Fruit fly (Drosophila melanogaster) whole organism, embryonic: Measurements from ENCODE around the gene inaE.
A peak's percentile ranks its signal among the peaks of the same experiment; 100 is the strongest.

Source experiments
- Bdp1 ChIP-seq: fragments of 200-800 bp; sonication (Bioruptor generic); optimal IDR thresholded peaks from 3 replicates; lab custom pipeline; 2016; ENCODE audit warnings: missing biosample characterization, missing genetic modification characterization
- C15 ChIP-seq: fragments of 200-800 bp; sonication (Bioruptor generic); IDR thresholded peaks from 3 replicates; pipeline ENCODE4 v1.3.6; 2022; ENCODE audit warnings: missing biosample characterization, missing genetic modification characterization
- CG10267 ChIP-seq: fragments of 200-800 bp; sonication (Bioruptor generic); optimal IDR thresholded peaks from 2 replicates; lab custom pipeline; 2018; ENCODE audit warnings: missing biosample characterization, mild to moderate bottlenecking, missing genetic modification characterization, moderate library complexity
- CG10565 ChIP-seq: fragments of 200-800 bp; sonication (Bioruptor generic); optimal IDR thresholded peaks from 3 replicates; lab custom pipeline; 2016; ENCODE audit warnings: missing biosample characterization, mild to moderate bottlenecking, missing genetic modification characterization
- CG12155 ChIP-seq: fragments of 200-800 bp; sonication (Bioruptor generic); optimal IDR thresholded peaks from 3 replicates; lab custom pipeline; 2016; ENCODE audit warnings: missing biosample characterization, missing genetic modification characterization
- CG14050 ChIP-seq: fragments of 200-800 bp; sonication (Bioruptor generic); IDR thresholded peaks from 3 replicates; pipeline ENCODE4 v1.3.6; 2022; ENCODE audit warnings: missing biosample characterization, missing genetic modification characterization
- CG15479 ChIP-seq: fragments of 200-800 bp; sonication (Bioruptor generic); optimal IDR thresholded peaks from 3 replicates; lab custom pipeline; 2019; ENCODE audit warnings: missing biosample characterization, mild to moderate bottlenecking, missing genetic modification characterization, moderate library complexity
- CG15696 ChIP-seq: fragments of 200-800 bp; sonication (Bioruptor generic); optimal IDR thresholded peaks from 2 replicates; lab custom pipeline; 2019; ENCODE audit warnings: missing biosample characterization, mild to moderate bottlenecking, missing genetic modification characterization, moderate library complexity
- CG16813 ChIP-seq: fragments of 200-800 bp; sonication (Bioruptor generic); IDR thresholded peaks from 3 replicates; pipeline ENCODE4 v1.3.6; 2022; ENCODE audit warnings: missing biosample characterization, missing genetic modification characterization; ENCODE audit not compliant: partially characterized antibody
- CG17385 ChIP-seq: fragments of 200-800 bp; sonication (Bioruptor generic); optimal IDR thresholded peaks from 3 replicates; lab custom pipeline; 2018; ENCODE audit warnings: missing biosample characterization, mild to moderate bottlenecking, missing genetic modification characterization
- CG17912 ChIP-seq: fragments of 200-800 bp; sonication (Bioruptor generic); optimal IDR thresholded peaks from 2 replicates; lab custom pipeline; 2018; ENCODE audit warnings: missing biosample characterization, mild to moderate bottlenecking, missing genetic modification characterization
- CG18599 ChIP-seq: fragments of 200-800 bp; sonication (Bioruptor generic); optimal IDR thresholded peaks from 3 replicates; lab custom pipeline; 2017; ENCODE audit warnings: missing biosample characterization, missing genetic modification characterization, mild to moderate bottlenecking, moderate library complexity, missing genetic modification reagents
- CG18619 ChIP-seq: fragments of 200-800 bp; sonication (Bioruptor generic); optimal IDR thresholded peaks from 3 replicates; lab custom pipeline; 2017; ENCODE audit warnings: missing biosample characterization, mild to moderate bottlenecking, missing genetic modification characterization
- CG2202 ChIP-seq: fragments of 200-800 bp; sonication (Bioruptor generic); optimal IDR thresholded peaks from 2 replicates; lab custom pipeline; 2018; ENCODE audit warnings: missing biosample characterization, mild to moderate bottlenecking, missing genetic modification characterization
- CG2875 ChIP-seq: fragments of 200-800 bp; sonication (Bioruptor generic); optimal IDR thresholded peaks from 2 replicates; lab custom pipeline; 2017; ENCODE audit warnings: missing biosample characterization, mild to moderate bottlenecking, missing genetic modification characterization, missing genetic modification reagents
- CG6683 ChIP-seq: fragments of 200-800 bp; sonication (Bioruptor generic); optimal IDR thresholded peaks from 2 replicates; lab custom pipeline; 2017; ENCODE audit warnings: missing biosample characterization, mild to moderate bottlenecking, missing genetic modification characterization, missing genetic modification reagents
- CG9215 ChIP-seq: fragments of 200-800 bp; sonication (Bioruptor generic); IDR thresholded peaks from 2 replicates; pipeline ENCODE4 v1.3.6; 2022; ENCODE audit warnings: missing biosample characterization, missing genetic modification characterization
- CHES-1-like ChIP-seq: fragments of 200-800 bp; sonication (Bioruptor generic); optimal IDR thresholded peaks from 2 replicates; lab custom pipeline; 2016; ENCODE audit warnings: missing biosample characterization, missing genetic modification characterization
- Hr39 ChIP-seq: fragments of >200 bp; optimal IDR thresholded peaks from 2 replicates; lab custom pipeline; 2017
- MTF-1 ChIP-seq: fragments of 200-800 bp; sonication (Bioruptor generic); optimal IDR thresholded peaks from 2 replicates; lab custom pipeline; 2018; ENCODE audit warnings: missing biosample characterization, mild to moderate bottlenecking, missing genetic modification characterization, borderline replicate concordance
- Nf-YB ChIP-seq: fragments of 200-800 bp; sonication (Bioruptor generic); optimal IDR thresholded peaks from 3 replicates; lab custom pipeline; 2019; ENCODE audit warnings: missing biosample characterization, mild to moderate bottlenecking, missing genetic modification characterization, moderate library complexity
- PHDP ChIP-seq: fragments of 200-800 bp; sonication (Bioruptor generic); optimal IDR thresholded peaks from 3 replicates; lab custom pipeline; 2018; ENCODE audit warnings: missing biosample characterization, mild to moderate bottlenecking, missing genetic modification characterization, moderate library complexity
- Ptx1 ChIP-seq: fragments of 200-800 bp; sonication (Bioruptor generic); IDR thresholded peaks from 2 replicates; pipeline ENCODE4 v1.3.6; 2022; ENCODE audit warnings: missing biosample characterization, missing genetic modification characterization
- Rx ChIP-seq: fragments of 200-800 bp; sonication (Bioruptor generic); IDR thresholded peaks from 2 replicates; pipeline ENCODE4 v1.3.6; 2022; ENCODE audit warnings: missing biosample characterization, missing genetic modification characterization
- Scr ChIP-seq: fragments of 200-800 bp; sonication (Bioruptor generic); IDR thresholded peaks from 2 replicates; pipeline ENCODE4 v1.3.6; 2022; ENCODE audit warnings: missing biosample characterization, missing genetic modification characterization; ENCODE audit not compliant: partially characterized antibody
- Xrp1 ChIP-seq: fragments of 200-800 bp; sonication (Bioruptor generic); IDR thresholded peaks from 2 replicates; pipeline ENCODE4 v1.3.6; 2022; ENCODE audit warnings: missing biosample characterization, missing genetic modification characterization
- ab ChIP-seq: fragments of 200-800 bp; sonication (Bioruptor generic); optimal IDR thresholded peaks from 2 replicates; lab custom pipeline; 2016; ENCODE audit warnings: missing biosample characterization, missing genetic modification characterization
- ash1 ChIP-seq: fragments of 200-800 bp; sonication (Bioruptor generic); optimal IDR thresholded peaks from 2 replicates; lab custom pipeline; 2018; ENCODE audit warnings: missing biosample characterization, mild to moderate bottlenecking, missing genetic modification characterization
- bowl ChIP-seq: fragments of 200-800 bp; sonication (Bioruptor generic); IDR thresholded peaks from 2 replicates; pipeline ENCODE4 v1.3.6; 2022; ENCODE audit warnings: missing biosample characterization, missing genetic modification characterization
- da ChIP-seq: fragments of 200-800 bp; sonication (Bioruptor generic); optimal IDR thresholded peaks from 2 replicates; lab custom pipeline; 2016; ENCODE audit warnings: missing biosample characterization, missing genetic modification characterization
- dmrt11E ChIP-seq: fragments of 200-800 bp; sonication (Bioruptor generic); optimal IDR thresholded peaks from 3 replicates; lab custom pipeline; 2018; ENCODE audit warnings: missing biosample characterization, mild to moderate bottlenecking, missing genetic modification characterization, moderate library complexity
- fd64A ChIP-seq: fragments of 200-800 bp; sonication (Bioruptor generic); optimal IDR thresholded peaks from 3 replicates; lab custom pipeline; 2018; ENCODE audit warnings: missing biosample characterization, mild to moderate bottlenecking, missing genetic modification characterization
- fru ChIP-seq: fragments of >200 bp; optimal IDR thresholded peaks from 2 replicates; lab custom pipeline; 2017
- gsb ChIP-seq: fragments of 200-800 bp; sonication (Bioruptor generic); IDR thresholded peaks from 2 replicates; pipeline ENCODE4 v1.3.6; 2022; ENCODE audit warnings: missing biosample characterization, missing genetic modification characterization
- gsb-n ChIP-seq: fragments of 200-800 bp; sonication (Bioruptor generic); optimal IDR thresholded peaks from 3 replicates; lab custom pipeline; 2018; ENCODE audit warnings: missing biosample characterization, mild to moderate bottlenecking, missing genetic modification characterization
- hth ChIP-seq: fragments of >200 bp; optimal IDR thresholded peaks from 2 replicates; lab custom pipeline; 2017; ENCODE audit warnings: inconsistent platforms
- jumu ChIP-seq: fragments of 200-800 bp; sonication (Bioruptor generic); optimal IDR thresholded peaks from 3 replicates; lab custom pipeline; 2016; ENCODE audit warnings: missing biosample characterization, missing genetic modification characterization
- kni ChIP-seq: fragments of 200-800 bp; sonication (Bioruptor generic); optimal IDR thresholded peaks from 3 replicates; lab custom pipeline; 2017; ENCODE audit warnings: mild to moderate bottlenecking, missing biosample characterization, missing genetic modification reagents, missing genetic modification characterization
- knrl ChIP-seq: fragments of 200-800 bp; sonication (Bioruptor generic); IDR thresholded peaks from 3 replicates; pipeline ENCODE4 v1.3.6; 2022; ENCODE audit warnings: missing biosample characterization, missing genetic modification characterization; ENCODE audit not compliant: partially characterized antibody
- lola ChIP-seq, 3 experiments: fragments of >200 bp in 2 of 3; fragments of 200-800 bp in 1 of 3; sonication (Bioruptor generic) in 1 of 3; optimal IDR thresholded peaks; 2 replicates each; lab custom pipeline; 2017 to 2019; ENCODE audit warnings: missing biosample characterization in 3 of 3, missing genetic modification characterization in 3 of 3, mild to moderate bottlenecking in 1 of 3, moderate library complexity in 1 of 3
- p53 ChIP-seq: fragments of 200-800 bp; sonication (Bioruptor generic); optimal IDR thresholded peaks from 2 replicates; lab custom pipeline; 2016; ENCODE audit warnings: missing biosample characterization, missing genetic modification characterization
- pb ChIP-seq: fragments of 200-800 bp; sonication (Bioruptor generic); optimal IDR thresholded peaks from 3 replicates; lab custom pipeline; 2016; ENCODE audit warnings: missing biosample characterization, missing genetic modification characterization
- pum ChIP-seq: fragments of 200-800 bp; sonication (Bioruptor generic); optimal IDR thresholded peaks from 2 replicates; lab custom pipeline; 2016; ENCODE audit warnings: missing biosample characterization, missing genetic modification characterization
- row ChIP-seq: fragments of 200-800 bp; sonication (Bioruptor generic); IDR thresholded peaks from 3 replicates; pipeline ENCODE4 v1.3.6; 2022; ENCODE audit warnings: missing biosample characterization, missing genetic modification characterization
- ssp ChIP-seq: fragments of 200-800 bp; sonication (Bioruptor generic); IDR thresholded peaks from 2 replicates; pipeline ENCODE4 v1.3.6; 2022; ENCODE audit warnings: missing biosample characterization, missing genetic modification characterization
- tll ChIP-seq, 2 experiments: fragments of 200-800 bp in 1 of 2; fragments of >200 bp in 1 of 2; sonication (Bioruptor generic) in 1 of 2; optimal IDR thresholded peaks; 2 replicates each; lab custom pipeline; 2017 to 2019; ENCODE audit warnings: missing biosample characterization in 2 of 2, missing genetic modification characterization in 2 of 2, mild to moderate bottlenecking in 1 of 2, moderate library complexity in 1 of 2
- trem ChIP-seq: fragments of 200-800 bp; optimal IDR thresholded peaks from 3 replicates; lab custom pipeline; 2019; ENCODE audit warnings: missing biosample characterization, mild to moderate bottlenecking, missing genetic modification characterization, moderate library complexity
- unc-4 ChIP-seq: fragments of 200-800 bp; sonication (Bioruptor generic); IDR thresholded peaks from 2 replicates; pipeline ENCODE4 v1.3.6; 2022; ENCODE audit warnings: missing biosample characterization, missing genetic modification characterization; ENCODE audit not compliant: partially characterized antibody
- unpg ChIP-seq: fragments of 200-800 bp; sonication (Bioruptor generic); optimal IDR thresholded peaks from 3 replicates; lab custom pipeline; 2018; ENCODE audit warnings: missing biosample characterization, mild to moderate bottlenecking, missing genetic modification characterization, moderate library complexity
- vnd ChIP-seq: fragments of 200-800 bp; sonication (Bioruptor generic); IDR thresholded peaks from 3 replicates; pipeline ENCODE4 v1.3.6; 2022; ENCODE audit warnings: missing biosample characterization, missing genetic modification characterization; ENCODE audit not compliant: partially characterized antibody

Gene inaE

DNA sequence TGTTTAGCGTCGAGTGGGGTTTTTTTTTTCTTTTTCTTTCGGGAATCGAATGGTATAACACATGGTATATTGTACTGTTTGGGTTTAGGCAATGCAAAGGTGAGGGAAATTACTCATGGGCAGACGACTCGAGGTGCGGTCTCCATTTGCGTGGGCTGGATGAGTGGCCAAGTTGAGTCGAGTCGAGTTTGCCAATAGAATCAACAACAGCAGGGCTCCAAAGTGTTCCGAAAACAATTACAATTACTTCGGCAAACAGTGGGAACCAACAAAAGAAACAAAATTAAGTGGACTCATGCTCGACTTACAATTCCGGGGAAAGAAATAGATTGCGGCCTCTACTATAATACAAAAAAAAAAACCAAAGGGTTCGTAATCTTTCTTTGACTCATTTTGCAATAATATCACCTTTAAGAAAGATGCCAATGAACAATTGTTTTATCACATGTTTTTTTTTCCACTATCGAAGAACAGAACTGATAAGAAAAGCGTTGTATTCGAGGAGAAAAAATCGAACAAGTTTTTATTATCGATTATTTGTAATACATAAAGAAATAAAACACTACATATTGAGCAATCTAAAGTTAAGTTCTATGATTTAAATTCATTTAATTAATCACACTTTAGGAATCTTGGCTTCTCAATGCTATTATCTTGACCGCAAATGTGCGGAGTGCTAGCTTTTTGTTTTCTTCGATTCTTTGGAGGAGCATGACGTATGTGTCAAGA lies 37.0 kb downstream of the inaE start (continued):
- TF ChIP-seq fd64A (GFP tag; lab: Kevin White, UChicago) = no peak
- TF ChIP-seq ssp (GFP tag; lab: Robert Waterston, UW) = no peak
- TF ChIP-seq trem (tag; lab: Kevin White, UChicago) = no peak
- TF ChIP-seq da (GFP tag; lab: Kevin White, UChicago) = no peak
- TF ChIP-seq hth = no peak
- no peak for TF ChIP-seq Rx (GFP tag; lab: Robert Waterston, UW)
- TF ChIP-seq CG14050 (GFP tag; lab: Robert Waterston, UW) = no peak
- no peak for TF ChIP-seq MTF-1 (GFP tag; lab: Kevin White, UChicago)
- TF ChIP-seq lola (GFP tag; optimal IDR thresholded peaks at IDR 0.05; lab: Kevin White, UChicago) = no peak
- TF ChIP-seq Scr (GFP tag; lab: Robert Waterston, UW) = no peak
- no peak for TF ChIP-seq CG17385 (GFP tag; lab: Kevin White, UChicago)
- TF ChIP-seq CG15479 (GFP tag; lab: Kevin White, UChicago) = no peak
- TF ChIP-seq CG17912 (GFP tag; lab: Kevin White, UChicago) = no peak
- TF ChIP-seq PHDP (tag; lab: Kevin White, UChicago) = peak; percentile 22
- peak; percentile 10 for TF ChIP-seq CHES-1-like (GFP tag; lab: Kevin White, UChicago)
- no peak for TF ChIP-seq C15 (GFP tag; lab: Robert Waterston, UW)
- TF ChIP-seq vnd = no peak
- peak; percentile 4 for TF ChIP-seq CG2202 (tag; lab: Kevin White, UChicago)
- no peak for TF ChIP-seq CG10565 (GFP tag; lab: Kevin White, UChicago)
- 0 out of 3 replicates have a peak, but pooled peaks have one; percentile 17 for TF ChIP-seq row (GFP tag; lab: Robert Waterston, UW)
- TF ChIP-seq CG9215 (GFP tag; lab: Robert Waterston, UW) = no peak
- TF ChIP-seq Ptx1 (GFP tag; lab: Robert Waterston, UW) = no peak
- no peak for TF ChIP-seq ab (GFP tag; lab: Kevin White, UChicago)
- TF ChIP-seq pb (GFP tag; lab: Kevin White, UChicago) = no peak
- TF ChIP-seq CG6683 (GFP tag; lab: Kevin White, UChicago) = no peak
- TF ChIP-seq CG15696 = no peak
- no peak for TF ChIP-seq fru
- no peak for TF ChIP-seq CG12155
- peak; percentile 16 for TF ChIP-seq CG2875
- peak; percentile 15 for TF ChIP-seq gsb-n (tag; lab: Kevin White, UChicago)
- no peak for TF ChIP-seq CG16813
- TF ChIP-seq CG10267 (tag; lab: Kevin White, UChicago) = peak; percentile 20
- TF ChIP-seq Hr39 = no peak
- no peak for TF ChIP-seq p53 (GFP tag; lab: Kevin White, UChicago)
- TF ChIP-seq unpg = peak; percentile 26
- TF ChIP-seq ash1 (GFP tag; lab: Kevin White, UChicago) = no peak
- no peak for TF ChIP-seq unc-4 (GFP tag; lab: Robert Waterston, UW)
- TF ChIP-seq knrl = no peak
- no peak for TF ChIP-seq jumu
- TF ChIP-seq Xrp1 (GFP tag; lab: Robert Waterston, UW) = no peak; the same call in 1 of the 2 replicates
- no peak for TF ChIP-seq Bdp1 (GFP tag; lab: Kevin White, UChicago)
- TF ChIP-seq tll (GFP tag; optimal IDR thresholded peaks at IDR 0.05; lab: Kevin White, UChicago) = no peak
- peak; percentile 31 for TF ChIP-seq CG18619 (GFP tag; lab: Kevin White, UChicago)
- peak; percentile 1 for TF ChIP-seq kni (GFP tag; lab: Kevin White, UChicago)
- TF ChIP-seq dmrt11E (tag; lab: Kevin White, UChicago) = peak; percentile 9
- peak; percentile 29 for TF ChIP-seq CG18599 (GFP tag; lab: Kevin White, UChicago)
- TF ChIP-seq pum (GFP tag; lab: Kevin White, UChicago) = no peak
- TF ChIP-seq bowl (GFP tag; lab: Robert Waterston, UW) = no peak
- no peak for TF ChIP-seq gsb (GFP tag; lab: Robert Waterston, UW)
- TF ChIP-seq Nf-YB = no peak
